Fruit fly (Drosophila melanogaster): ENCODE data around the gene CG3651.

- TF ChIP-seq pan (optimal IDR thresholded peaks at IDR 0.05) (no peak), usp (GFP tag; optimal IDR thresholded peaks at IDR 0.05) (no peak), EcR (GFP tag; optimal IDR thresholded peaks at IDR 0.05) (no peak), psq (optimal IDR thresholded peaks at IDR 0.05) (no peak), Dll (optimal IDR thresholded peaks at IDR 0.05) (no peak)
These were observed 47.5 kb downstream of the CG3651 start for dm6 chr2L:22168559-22169027.
